Fruit fly (Drosophila melanogaster): ENCODE data around the gene pasha.

Gene pasha

DNA sequence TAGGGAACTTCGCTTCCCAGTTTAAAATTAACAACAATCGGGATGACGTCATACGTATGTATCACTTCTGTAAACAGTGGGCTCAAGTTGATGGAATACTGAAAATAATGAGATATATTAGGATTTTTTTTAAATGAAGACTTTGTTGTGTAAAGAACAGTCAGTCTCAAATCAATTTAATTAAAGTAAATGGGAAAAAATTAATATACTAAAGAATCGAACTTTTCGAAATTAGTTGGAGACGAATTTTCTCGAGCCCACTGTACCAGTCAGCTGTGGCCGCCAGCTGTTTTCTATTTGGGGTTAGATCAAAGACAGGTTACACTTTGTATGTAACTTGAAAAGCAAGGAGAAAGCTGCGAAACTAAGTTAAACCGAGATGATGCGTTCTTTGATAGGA lies 29.4 kb upstream of the pasha start, which contains the start of gene CG1635 (continued):
- TF ChIP-seq Atf6 (GFP tag; IDR thresholded peaks at IDR 0.05) (peak; percentile 100), Hr3 (GFP tag; optimal IDR thresholded peaks at IDR 0.05) (peak; percentile 99), Sox100B (GFP tag; optimal IDR thresholded peaks at IDR 0.05) (peak; percentile 99), NFAT (GFP tag; IDR thresholded peaks at IDR 0.05) (peak; percentile 99), inv (GFP tag; IDR thresholded peaks at IDR 0.05; ENCODE audit: partially characterized antibody) (peak; percentile 56), CG9727 (GFP tag; optimal IDR thresholded peaks at IDR 0.05) (peak; percentile 98), vvl (GFP tag; IDR thresholded peaks at IDR 0.05) (peak; percentile 100), p53 (GFP tag; optimal IDR thresholded peaks at IDR 0.05) (peak; percentile 72), CG1529 (GFP tag; optimal IDR thresholded peaks at IDR 0.05) (peak; percentile 99), CG10431 (GFP tag; optimal IDR thresholded peaks at IDR 0.05) (peak; percentile 98), Nf-YA (GFP tag; IDR thresholded peaks at IDR 0.05) (peak; percentile 98), corto (GFP tag; optimal IDR thresholded peaks at IDR 0.05) (peak; percentile 94), Pdp1 (GFP tag; optimal IDR thresholded peaks at IDR 0.05) (peak; percentile 91 to 95), CG7786 (GFP tag; optimal IDR thresholded peaks at IDR 0.05) (peak; percentile 98), sim (GFP tag; IDR thresholded peaks at IDR 0.05) (peak; percentile 98), bigmax (GFP tag; optimal IDR thresholded peaks at IDR 0.05) (peak; percentile 88), C15 (GFP tag; IDR thresholded peaks at IDR 0.05) (peak; percentile 99), gsb-n (tag; optimal IDR thresholded peaks at IDR 0.05) (peak; percentile 100), CG11723 (GFP tag; optimal IDR thresholded peaks at IDR 0.05) (peak; percentile 99), CG14965 (GFP tag; optimal IDR thresholded peaks at IDR 0.05; ENCODE audit: borderline replicate concordance) (peak; percentile 82), CG16813 (GFP tag; IDR thresholded peaks at IDR 0.05; ENCODE audit: partially characterized antibody) (peak; percentile 51), NK7.1 (GFP tag; optimal IDR thresholded peaks at IDR 0.05) (peak; percentile 98), CG11695 (GFP tag; IDR thresholded peaks at IDR 0.05) (peak; percentile 99), tin (GFP tag; optimal IDR thresholded peaks at IDR 0.05) (peak; percentile 99), Dll (GFP tag; IDR thresholded peaks at IDR 0.05; ENCODE audit: partially characterized antibody) (peak; percentile 72), NC2α (GFP tag; optimal IDR thresholded peaks at IDR 0.05) (peak; percentile 97), Fer1 (GFP tag; optimal IDR thresholded peaks at IDR 0.05) (peak; percentile 100), Ssrp (tag; optimal IDR thresholded peaks at IDR 0.05) (peak; percentile 99), CG18476 (GFP tag; optimal IDR thresholded peaks at IDR 0.05) (peak; percentile 99), Awh (GFP tag; IDR thresholded peaks at IDR 0.05) (peak; percentile 100), gt (GFP tag; IDR thresholded peaks at IDR 0.05) (peak; percentile 97), Trl (optimal IDR thresholded peaks at IDR 0.05) (no peak), Trl (GFP tag; optimal IDR thresholded peaks at IDR 0.05) (peak; percentile 95), CG3065 (GFP tag; optimal IDR thresholded peaks at IDR 0.05) (peak; percentile 95), CG12769 (tag; optimal IDR thresholded peaks at IDR 0.05) (peak; percentile 99), CG13296 (GFP tag; optimal IDR thresholded peaks at IDR 0.05) (peak; percentile 100), klu (GFP tag; IDR thresholded peaks at IDR 0.05) (peak; percentile 98), dpn (GFP tag; optimal IDR thresholded peaks at IDR 0.05) (peak; percentile 98 to 99), cad (GFP tag; optimal IDR thresholded peaks at IDR 0.05) (no peak), hth (optimal IDR thresholded peaks at IDR 0.05) (no peak), CG8089 (GFP tag; optimal IDR thresholded peaks at IDR 0.05) (peak; percentile 97), caup (GFP tag; optimal IDR thresholded peaks at IDR 0.05; ENCODE audit: severe bottlenecking) (peak; percentile 99), grau (tag; optimal IDR thresholded peaks at IDR 0.05) (peak; percentile 99), Jarid2 (GFP tag; optimal IDR thresholded peaks at IDR 0.05) (peak; percentile 92), CG4854 (GFP tag; optimal IDR thresholded peaks at IDR 0.05) (peak; percentile 97), hkb (optimal IDR thresholded peaks at IDR 0.05) (no peak), hkb (GFP tag; IDR thresholded peaks at IDR 0.05) (peak; percentile 100), dmrt99B (tag; optimal IDR thresholded peaks at IDR 0.05) (peak; percentile 100), CG6654 (GFP tag; optimal IDR thresholded peaks at IDR 0.05) (peak; percentile 93), CG9609 (GFP tag; optimal IDR thresholded peaks at IDR 0.05) (peak; percentile 97), fd96Cb (tag; optimal IDR thresholded peaks at IDR 0.05) (peak; percentile 99), ems (GFP tag; optimal IDR thresholded peaks at IDR 0.05) (peak; percentile 94)

All from whole organism, embryonic.